Worm (Caenorhabditis elegans) whole organism, late embryonic: ENCODE data around the gene rpn-6.2.
A peak's percentile ranks its signal among the peaks of the same experiment; 100 is the strongest.

ENCODE experiments used
- C08G9.2 ChIP-seq: sonication (generic microtip); optimal IDR thresholded peaks from 2 replicates; lab custom pipeline; 2016; ENCODE audit warnings: mild to moderate bottlenecking, missing genetic modification characterization, moderate library complexity, missing compliant biosample characterization
- K02D7.2 ChIP-seq: sonication (generic microtip); optimal IDR thresholded peaks from 2 replicates; lab custom pipeline; 2017; ENCODE audit warnings: mild to moderate bottlenecking, missing genetic modification characterization, missing compliant biosample characterization
- K09A11.1 ChIP-seq: sonication (generic microtip); optimal IDR thresholded peaks from 2 replicates; lab custom pipeline; 2017; ENCODE audit warnings: antibody characterized with exemption, mild to moderate bottlenecking, missing genetic modification characterization, missing compliant biosample characterization; ENCODE audit not compliant: insufficient read depth
- T23F11.4 ChIP-seq: fragments of 200-800 bp; sonication (Bioruptor generic); optimal IDR thresholded peaks from 2 replicates; lab custom pipeline; 2018; ENCODE audit warnings: mild to moderate bottlenecking, missing genetic modification characterization, missing compliant biosample characterization
- Y22D7AL.16 ChIP-seq: sonication (generic microtip); optimal IDR thresholded peaks from 2 replicates; lab custom pipeline; 2016; ENCODE audit warnings: missing genetic modification characterization, missing compliant biosample characterization
- ama-1 ChIP-seq: fragments of 150-350 bp; optimal IDR thresholded peaks from 2 replicates; lab custom pipeline; 2014
- ceh-14 ChIP-seq: sonication (generic microtip); optimal IDR thresholded peaks from 2 replicates; lab custom pipeline; 2016; ENCODE audit warnings: missing genotype, missing genetic modification characterization, missing compliant biosample characterization
- ceh-18 ChIP-seq: sonication (generic microtip); optimal IDR thresholded peaks from 2 replicates; lab custom pipeline; 2016; ENCODE audit warnings: missing genetic modification characterization, missing compliant biosample characterization
- ceh-19 ChIP-seq: fragments of 200-800 bp; sonication (Bioruptor generic); optimal IDR thresholded peaks from 2 replicates; lab custom pipeline; 2018; ENCODE audit warnings: mild to moderate bottlenecking, missing genetic modification characterization, missing compliant biosample characterization
- ceh-22 ChIP-seq: sonication (generic microtip); optimal IDR thresholded peaks from 2 replicates; lab custom pipeline; 2017; ENCODE audit warnings: missing biosample characterization, missing genetic modification characterization
- ceh-30 ChIP-seq: fragments of 150-350 bp; optimal IDR thresholded peaks from 2 replicates; lab custom pipeline; 2014; ENCODE audit warnings: missing biosample characterization, missing genetic modification characterization
- ceh-31 ChIP-seq: sonication (generic microtip); optimal IDR thresholded peaks from 2 replicates; lab custom pipeline; 2016; ENCODE audit warnings: missing genetic modification characterization, missing compliant biosample characterization
- ceh-34 ChIP-seq: sonication (generic microtip); optimal IDR thresholded peaks from 2 replicates; lab custom pipeline; 2016; ENCODE audit warnings: mild to moderate bottlenecking, missing genetic modification characterization, missing compliant biosample characterization
- ceh-45 ChIP-seq: fragments of 200-800 bp; sonication (Bioruptor generic); IDR thresholded peaks from 2 replicates; pipeline ENCODE4 v1.3.6; 2022; ENCODE audit warnings: missing genetic modification reagents, missing genetic modification characterization, missing compliant biosample characterization
- ceh-48 ChIP-seq: sonication (generic microtip); optimal IDR thresholded peaks from 2 replicates; lab custom pipeline; 2016; ENCODE audit warnings: missing genetic modification characterization, inconsistent platforms, missing compliant biosample characterization
- ceh-9 ChIP-seq: sonication (generic microtip); optimal IDR thresholded peaks from 2 replicates; lab custom pipeline; 2016; ENCODE audit warnings: mild to moderate bottlenecking, missing genetic modification characterization, inconsistent platforms, missing compliant biosample characterization
- elt-2 ChIP-seq: sonication (generic microtip); optimal IDR thresholded peaks from 2 replicates; lab custom pipeline; 2016; ENCODE audit warnings: missing genetic modification reagents, missing genetic modification characterization, missing compliant biosample characterization
- elt-4 ChIP-seq: sonication (generic microtip); optimal IDR thresholded peaks from 2 replicates; lab custom pipeline; 2016; ENCODE audit warnings: missing genetic modification characterization, missing compliant biosample characterization
- ets-4 ChIP-seq: sonication (generic microtip); optimal IDR thresholded peaks from 2 replicates; lab custom pipeline; 2016; ENCODE audit warnings: missing genetic modification characterization, missing compliant biosample characterization
- eyg-1 ChIP-seq: sonication (generic microtip); optimal IDR thresholded peaks from 2 replicates; lab custom pipeline; 2016; ENCODE audit warnings: missing genotype, missing genetic modification characterization, missing compliant biosample characterization
- fax-1 ChIP-seq: sonication (generic microtip); optimal IDR thresholded peaks from 2 replicates; lab custom pipeline; 2016; ENCODE audit warnings: missing genotype, missing genetic modification characterization, missing compliant biosample characterization
- fkh-6 ChIP-seq: sonication (generic microtip); optimal IDR thresholded peaks from 2 replicates; lab custom pipeline; 2016; ENCODE audit warnings: missing genetic modification characterization, missing compliant biosample characterization
- hlh-15 ChIP-seq: sonication (generic microtip); optimal IDR thresholded peaks from 2 replicates; lab custom pipeline; 2016; ENCODE audit warnings: missing genetic modification characterization, missing compliant biosample characterization
- lim-6 ChIP-seq: sonication (generic microtip); optimal IDR thresholded peaks from 2 replicates; lab custom pipeline; 2016; ENCODE audit warnings: missing genetic modification characterization, missing compliant biosample characterization
- nfya-1 ChIP-seq: sonication (generic microtip); optimal IDR thresholded peaks from 2 replicates; lab custom pipeline; 2017; ENCODE audit warnings: missing genetic modification characterization, mild to moderate bottlenecking, missing compliant biosample characterization, antibody characterized with exemption, moderate library complexity
- pag-3 ChIP-seq: sonication (generic microtip); optimal IDR thresholded peaks from 2 replicates; lab custom pipeline; 2016; ENCODE audit warnings: missing compliant biosample characterization, missing genetic modification characterization, borderline replicate concordance
- pat-9 ChIP-seq: fragments of 200-800 bp; sonication (Bioruptor generic); optimal IDR thresholded peaks from 2 replicates; lab custom pipeline; 2018; ENCODE audit warnings: mild to moderate bottlenecking, missing genetic modification characterization, moderate library complexity, missing compliant biosample characterization
- pax-1 ChIP-seq: fragments of 150-350 bp; optimal IDR thresholded peaks from 2 replicates; lab custom pipeline; 2014; ENCODE audit warnings: missing biosample characterization, missing genetic modification characterization
- pha-2 ChIP-seq: sonication (generic microtip); optimal IDR thresholded peaks from 2 replicates; lab custom pipeline; 2017; ENCODE audit warnings: mild to moderate bottlenecking, missing genetic modification characterization, missing compliant biosample characterization
- pha-4 ChIP-seq: fragments of 150-350 bp; optimal IDR thresholded peaks from 2 replicates; lab custom pipeline; 2018; ENCODE audit warnings: missing biosample characterization, missing genetic modification reagents, missing genetic modification characterization
- pqm-1 ChIP-seq: sonication (generic microtip); optimal IDR thresholded peaks from 2 replicates; lab custom pipeline; 2016; ENCODE audit warnings: missing genetic modification characterization, missing compliant biosample characterization
- ref-2 ChIP-seq: sonication (generic microtip); optimal IDR thresholded peaks from 2 replicates; lab custom pipeline; 2016; ENCODE audit warnings: missing genetic modification characterization, missing compliant biosample characterization
- sdc-2 ChIP-seq: sonication (generic microtip); optimal IDR thresholded peaks from 2 replicates; lab custom pipeline; 2016; ENCODE audit warnings: missing genotype, missing genetic modification characterization, missing compliant biosample characterization
- sox-4 ChIP-seq: sonication (generic microtip); optimal IDR thresholded peaks from 2 replicates; lab custom pipeline; 2017; ENCODE audit warnings: mild to moderate bottlenecking, missing genetic modification characterization, inconsistent platforms, missing compliant biosample characterization
- syd-9 ChIP-seq: sonication (generic microtip); optimal IDR thresholded peaks from 2 replicates; lab custom pipeline; 2016; ENCODE audit warnings: mild to moderate bottlenecking, missing genetic modification characterization, moderate library complexity, missing compliant biosample characterization
- unc-55 ChIP-seq: sonication (generic microtip); optimal IDR thresholded peaks from 2 replicates; lab custom pipeline; 2017; ENCODE audit warnings: missing biosample characterization, missing genetic modification reagents, missing genetic modification characterization

Gene rpn-6.2

DNA sequence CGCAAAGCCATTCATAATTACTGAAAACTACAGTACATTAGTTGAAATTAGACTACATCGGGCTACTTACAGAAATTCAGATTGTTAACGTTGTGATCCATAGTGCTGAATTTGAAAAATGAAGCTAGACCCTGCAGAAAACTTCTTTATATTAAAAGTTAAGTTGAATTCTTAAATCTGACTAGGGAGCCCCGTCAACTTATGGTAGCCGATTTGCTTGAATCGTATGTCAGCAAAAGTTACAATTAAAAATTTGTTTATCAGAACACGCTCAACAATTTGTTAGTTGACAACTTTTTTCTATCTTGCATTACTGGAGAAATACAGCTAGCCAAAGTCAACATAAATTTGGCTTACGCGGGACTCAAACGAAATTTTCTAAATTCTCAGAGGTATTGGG is 20.7 kb upstream of the rpn-6.2 start, which contains the start of gene F59B2.14:
Gene F59B2.14, minus strand, starts transcription at position 101 of the 400 bp plus-strand sequence.
- TF ChIP-seq syd-9 (tag; lab: Kevin White, UChicago) (no peak), pha-4 (tag; lab: Kevin White, UChicago) (no peak), Y22D7AL.16 (tag; lab: Kevin White, UChicago) (no peak), elt-2 (no peak), K09A11.1 (tag; lab: Kevin White, UChicago) (no peak), ceh-30 (tag; lab: Kevin White, UChicago) (no peak), C08G9.2 (tag; lab: Kevin White, UChicago) (no peak), fkh-6 (tag; lab: Kevin White, UChicago) (no peak)

- TF ChIP-seq T23F11.4, result no peak
- TF ChIP-seq elt-4 (tag; lab: Kevin White, UChicago), result no peak
- TF ChIP-seq eyg-1 (tag; lab: Kevin White, UChicago), result no peak
- TF ChIP-seq pat-9 (tag; lab: Kevin White, UChicago), result no peak
- TF ChIP-seq ceh-19 (GFP tag; lab: Kevin White, UChicago), result no peak
- TF ChIP-seq hlh-15, result no peak
- no peak for TF ChIP-seq ceh-31
- TF ChIP-seq lim-6 (tag; lab: Kevin White, UChicago), result no peak
- TF ChIP-seq ceh-22 (tag; lab: Kevin White, UChicago), result no peak
- no peak for TF ChIP-seq ceh-48 (tag; lab: Kevin White, UChicago)
- no peak for TF ChIP-seq C08G9.2 (tag; lab: Kevin White, UChicago)
- TF ChIP-seq syd-9 (tag; lab: Kevin White, UChicago), result no peak
- TF ChIP-seq pqm-1 (tag; lab: Kevin White, UChicago), result no peak
- TF ChIP-seq ceh-9, result no peak
- TF ChIP-seq ceh-14 (tag; lab: Kevin White, UChicago), result no peak
- no peak for TF ChIP-seq ceh-34 (tag; lab: Kevin White, UChicago)
Observed at ce11 chrIII:9017181-9017651, 15.4 kb upstream of the rpn-6.2 start, which contains the start of gene F59B2.12. Gene F59B2.12 (plus strand): TSS chrIII:9017601.

ce11 chrIII:9012309-9012708 is 10.5 kb upstream of the rpn-6.2 start, which contains the start of gene F59B2.9:
Gene F59B2.9 (minus strand): TSS chrIII:9012409.
- TF ChIP-seq ets-4 (tag; lab: Kevin White, UChicago) (no peak), ceh-48 (tag; lab: Kevin White, UChicago) (peak; percentile 9)

DNA sequence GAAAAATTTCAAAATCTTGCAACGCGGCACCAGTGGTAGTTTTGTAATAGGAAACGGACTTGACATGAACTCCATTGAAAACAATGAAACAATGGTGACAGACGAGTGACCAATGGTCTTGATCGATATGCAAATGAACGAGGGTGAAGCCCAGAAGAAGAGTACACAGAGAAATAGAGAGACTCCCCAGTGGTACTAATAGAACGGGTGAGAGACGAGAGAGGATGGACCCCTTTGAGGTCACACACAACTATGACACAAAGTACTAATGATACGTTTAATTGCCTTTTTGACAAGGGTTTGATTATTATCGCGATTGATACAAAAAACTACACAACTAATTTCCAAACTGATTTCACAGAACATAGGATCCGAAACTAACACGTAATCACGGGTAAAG is 8.2 kb upstream of the rpn-6.2 start, which contains the start of gene F59B2.8:
Gene F59B2.8, minus strand, starts transcription at position 151 of the 400 bp plus-strand sequence.
- no peak for TF ChIP-seq K09A11.1 (tag; lab: Kevin White, UChicago)
- TF ChIP-seq ama-1 (lab: Kevin White, UChicago), result no peak
- TF ChIP-seq sdc-2 (tag; lab: Kevin White, UChicago), result no peak
- TF ChIP-seq ceh-45 (GFP tag; lab: Robert Waterston, UW), result no peak
- no peak for TF ChIP-seq ref-2 (tag; lab: Kevin White, UChicago)
- TF ChIP-seq pax-1, result no peak
- no peak for TF ChIP-seq K02D7.2 (tag; lab: Kevin White, UChicago)
- peak; percentile 27 for TF ChIP-seq nfya-1 (tag; lab: Kevin White, UChicago)
- no peak for TF ChIP-seq fax-1 (tag; lab: Kevin White, UChicago)
- TF ChIP-seq unc-55 (GFP tag; lab: Kevin White, UChicago), result peak; percentile 59
- TF ChIP-seq syd-9 (tag; lab: Kevin White, UChicago), result no peak
- no peak for TF ChIP-seq elt-2
- no peak for TF ChIP-seq C08G9.2 (tag; lab: Kevin White, UChicago)
- TF ChIP-seq pha-2 (tag; lab: Kevin White, UChicago), result no peak
- no peak for TF ChIP-seq sox-4 (tag; lab: Kevin White, UChicago)
- TF ChIP-seq pag-3 (tag; lab: Kevin White, UChicago), result no peak
- TF ChIP-seq ceh-18 (tag; lab: Kevin White, UChicago), result no peak
- peak; percentile 39 for TF ChIP-seq ceh-31
